Worm (Caenorhabditis elegans): ENCODE measurements around the gene copd-1.
A peak's percentile ranks its signal among the peaks of the same experiment; 100 is the strongest.

Gene copd-1

ce11 chrIII:6606022-6606467 lies 18.7 kb downstream of the copd-1 start:
- TF ChIP-seq zfp-2 (tag; optimal IDR thresholded peaks at IDR 0.05) (no peak), hlh-30 (tag; optimal IDR thresholded peaks at IDR 0.05; ENCODE audit: insufficient read depth) (peak; percentile 95), dmd-8 (GFP tag; IDR thresholded peaks at IDR 0.05) (no peak), cey-2 (tag; optimal IDR thresholded peaks at IDR 0.05; ENCODE audit: borderline replicate concordance, insufficient read depth) (peak; percentile 7), hmg-1.1 (GFP tag; IDR thresholded peaks at IDR 0.05) (peak; percentile 74), F44E2.7 (GFP tag; IDR thresholded peaks at IDR 0.05) (no peak), nhr-237 (tag; optimal IDR thresholded peaks at IDR 0.05) (no peak), lin-1 (GFP tag; IDR thresholded peaks at IDR 0.05) (peak; percentile 72), nhr-102 (tag; optimal IDR thresholded peaks at IDR 0.05) (peak; percentile 63), pha-4 (GFP tag; IDR thresholded peaks at IDR 0.05) (peak; percentile 86), pha-4 (tag; optimal IDR thresholded peaks at IDR 0.05) (no peak), sdz-12 (GFP tag; optimal IDR thresholded peaks at IDR 0.05) (peak; percentile 54), T26A8.4 (GFP tag; IDR thresholded peaks at IDR 0.05) (peak; percentile 74), daf-16 (GFP tag; optimal IDR thresholded peaks at IDR 0.05) (peak; percentile 17 to 68), daf-16 (tag; optimal IDR thresholded peaks at IDR 0.05) (peak; percentile 68), Y48G9A.11 (GFP tag; IDR thresholded peaks at IDR 0.05) (no peak; the same call in 1 of the 2 replicates), ama-1 (optimal IDR thresholded peaks at IDR 0.05) (peak; percentile 95), tag-97 (GFP tag; IDR thresholded peaks at IDR 0.05) (no peak), nhr-10 (tag; optimal IDR thresholded peaks at IDR 0.05) (no peak), ZK337.2 (GFP tag; IDR thresholded peaks at IDR 0.05) (0 out of 2 replicates have a peak, but pooled peaks have one; percentile 33), D1046.2 (GFP tag; IDR thresholded peaks at IDR 0.05) (no peak; the same call in 1 of the 2 replicates), unc-62 (GFP tag; optimal IDR thresholded peaks at IDR 0.05 in 1 of 2) (peak in 1 of 2 experiments; percentile 92), unc-62 (tag; optimal IDR thresholded peaks at IDR 0.05) (no peak), nhr-48 (tag; optimal IDR thresholded peaks at IDR 0.05) (peak; percentile 62), daf-8 (GFP tag; IDR thresholded peaks at IDR 0.05) (no peak), spr-3 (GFP tag; optimal IDR thresholded peaks at IDR 0.05) (peak; percentile 27), rbr-2 (tag; optimal IDR thresholded peaks at IDR 0.05) (peak; percentile 59), lin-13 (GFP tag; optimal IDR thresholded peaks at IDR 0.05) (peak; percentile 7), nhr-111 (GFP tag; optimal IDR thresholded peaks at IDR 0.05) (peak; percentile 49), mdl-1 (tag; optimal IDR thresholded peaks at IDR 0.05) (peak; percentile 88 to 94), nhr-77 (tag; optimal IDR thresholded peaks at IDR 0.05) (peak; percentile 44), lin-38 (GFP tag; IDR thresholded peaks at IDR 0.05) (peak; percentile 83), mep-1 (tag; optimal IDR thresholded peaks at IDR 0.05) (peak; percentile 87), nhr-41 (GFP tag; IDR thresholded peaks at IDR 0.05) (no peak; the same call in 1 of the 2 replicates), F26F4.8 (GFP tag; conservative IDR thresholded peaks at IDR 0.05) (no peak), dve-1 (tag; optimal IDR thresholded peaks at IDR 0.05; ENCODE audit: insufficient read depth) (peak; percentile 86), zfp-3 (GFP tag; conservative IDR thresholded peaks at IDR 0.05) (peak; percentile 82), snpc-1.2 (GFP tag; IDR thresholded peaks at IDR 0.05) (no peak), ztf-11 (tag; optimal IDR thresholded peaks at IDR 0.05) (no peak), hif-1 (tag; optimal IDR thresholded peaks at IDR 0.05) (peak in 1 of 2 experiments; percentile 75), lin-29 (GFP tag; IDR thresholded peaks at IDR 0.05) (no peak), ZK546.5 (tag; optimal IDR thresholded peaks at IDR 0.05) (no peak), ceh-62 (tag; optimal IDR thresholded peaks at IDR 0.05) (no peak), set-16 (GFP tag; IDR thresholded peaks at IDR 0.05) (0 out of 2 replicates have a peak, but pooled peaks have one; percentile 24), lsy-2 (tag; optimal IDR thresholded peaks at IDR 0.05) (peak; percentile 62 to 84), vab-7 (GFP tag; IDR thresholded peaks at IDR 0.05) (0 out of 2 replicates have a peak, but pooled peaks have one; percentile 10), nhr-76 (tag; optimal IDR thresholded peaks at IDR 0.05) (no peak), mdt-29 (GFP tag; IDR thresholded peaks at IDR 0.05) (peak; percentile 54; the same call in 1 of the 2 replicates), fkh-10 (GFP tag; optimal IDR thresholded peaks at IDR 0.05) (no peak), dpl-1 (GFP tag; optimal IDR thresholded peaks at IDR 0.05) (peak; percentile 62), lir-3 (tag; optimal IDR thresholded peaks at IDR 0.05) (peak; percentile 25)

Data from whole organism, L4 larva.